Worm (Caenorhabditis elegans): ENCODE data around the gene Y51H4A.6.
"Not testable (repeated sequence)": the region's sequence is repeated elsewhere in the genome, so short reads cannot be mapped to it uniquely, and the experiment has no call there.

The Y51H4A.6 gene

ce11 chrIV:16503590-16504217 lies 29.8 kb upstream of the Y51H4A.6 start (continued):
- TF ChIP-seq nhr-27 (tag; optimal IDR thresholded peaks at IDR 0.05): no peak
- TF ChIP-seq ceh-27 (GFP tag; optimal IDR thresholded peaks at IDR 0.05): peak; percentile 36
- peak; percentile 77 for TF ChIP-seq madf-6 (GFP tag; IDR thresholded peaks at IDR 0.05)
- TF ChIP-seq Y67H2A.10 (GFP tag; conservative IDR thresholded peaks at IDR 0.05): peak; percentile 69
- TF ChIP-seq D2030.7 (GFP tag; IDR thresholded peaks at IDR 0.05): peak; percentile 86
- TF ChIP-seq T07F8.4 (tag; optimal IDR thresholded peaks at IDR 0.05): peak; percentile 55
- TF ChIP-seq mes-4 (tag; optimal IDR thresholded peaks at IDR 0.05): peak; percentile 86
- peak; percentile 83 for TF ChIP-seq rcor-1 (GFP tag; IDR thresholded peaks at IDR 0.05)
- TF ChIP-seq F57C9.4 (tag; optimal IDR thresholded peaks at IDR 0.05): no peak
- TF ChIP-seq C17E4.6 (GFP tag; IDR thresholded peaks at IDR 0.05): 0 out of 2 replicates have a peak, but pooled peaks have one; percentile 62
- 0 out of 2 replicates have a peak, but pooled peaks have one; percentile 38 for TF ChIP-seq sea-2 (GFP tag; IDR thresholded peaks at IDR 0.05)
- peak; percentile 28 for TF ChIP-seq F23B12.7 (tag; optimal IDR thresholded peaks at IDR 0.05; ENCODE audit: insufficient read depth)
- TF ChIP-seq mel-28 (tag; optimal IDR thresholded peaks at IDR 0.05; ENCODE audit: borderline replicate concordance): no peak
- no peak for TF ChIP-seq F33H1.4 (GFP tag; IDR thresholded peaks at IDR 0.05)
- TF ChIP-seq ztf-22 (GFP tag; optimal IDR thresholded peaks at IDR 0.05): peak; percentile 55
- no peak for TF ChIP-seq nhr-179 (tag; optimal IDR thresholded peaks at IDR 0.05)

ce11 chrIV:16505632-16506203 lies 27.7 kb upstream of the Y51H4A.6 start, which contains the start of gene zip-7:
zip-7 (minus strand) TSS chrIV:16505682.
- no peak for TF ChIP-seq Y53G8AR.9 (GFP tag; conservative IDR thresholded peaks at IDR 0.05)

- not testable (repeated sequence) for TF ChIP-seq mel-28 (tag; optimal IDR thresholded peaks at IDR 0.05; ENCODE audit: borderline replicate concordance); tlf-1 (GFP tag; optimal IDR thresholded peaks at IDR 0.05); akir-1 (GFP tag; optimal IDR thresholded peaks at IDR 0.05)
Measured at ce11 chrIV:16507132-16507531, 26.3 kb upstream of the Y51H4A.6 start, which contains the start of gene Y51H4A.935. Y51H4A.935 (minus strand) TSS chrIV:16507232.

ce11 chrIV:16525018-16525417 lies 8.4 kb upstream of the Y51H4A.6 start:
- no peak for TF ChIP-seq sdz-38 (tag; optimal IDR thresholded peaks at IDR 0.05)
- TF ChIP-seq nhr-80 (tag; optimal IDR thresholded peaks at IDR 0.05): peak; percentile 13
- TF ChIP-seq Y67H2A.10 (GFP tag; conservative IDR thresholded peaks at IDR 0.05): no peak
- no peak for TF ChIP-seq F33H1.4 (GFP tag; IDR thresholded peaks at IDR 0.05)
- 0 out of 2 replicates have a peak, but pooled peaks have one; percentile 36 for TF ChIP-seq attf-6 (GFP tag; IDR thresholded peaks at IDR 0.05)

- TF ChIP-seq ztf-6 (GFP tag; IDR thresholded peaks at IDR 0.05) (no peak), F10E7.11 (tag; optimal IDR thresholded peaks at IDR 0.05) (no peak), F33H1.4 (GFP tag; IDR thresholded peaks at IDR 0.05) (no peak), fkh-3 (tag; optimal IDR thresholded peaks at IDR 0.05) (no peak), snpc-4 (GFP tag; optimal IDR thresholded peaks at IDR 0.05) (no peak), snpc-4 (tag; optimal IDR thresholded peaks at IDR 0.05) (peak in 1 of 4 experiments; percentile 26)
Measured at ce11 chrIV:16526038-16526437, 7.4 kb upstream of the Y51H4A.6 start, which contains the start of gene Y51H4A.5. Y51H4A.5 (minus strand) TSS chrIV:16526138.

ce11 chrIV:16528375-16528774 lies 5.1 kb upstream of the Y51H4A.6 start, which contains the start of gene Y51H4A.937:
Y51H4A.937 (plus strand) TSS chrIV:16528675.
- TF ChIP-seq lsy-27 (tag; optimal IDR thresholded peaks at IDR 0.05; ENCODE audit: borderline replicate concordance, insufficient read depth): no peak
- TF ChIP-seq nfyb-1 (GFP tag; IDR thresholded peaks at IDR 0.05): no peak
- no peak for TF ChIP-seq rpc-1 (optimal IDR thresholded peaks at IDR 0.05)
- no peak for TF ChIP-seq rpc-1 (tag; optimal IDR thresholded peaks at IDR 0.05)
- no peak for TF ChIP-seq D2030.7 (GFP tag; IDR thresholded peaks at IDR 0.05)
- no peak for TF ChIP-seq T07F8.4 (tag; optimal IDR thresholded peaks at IDR 0.05)
- TF ChIP-seq sea-2 (GFP tag; IDR thresholded peaks at IDR 0.05): no peak
- TF ChIP-seq ztf-22 (GFP tag; optimal IDR thresholded peaks at IDR 0.05): no peak
- no peak for TF ChIP-seq rcor-1 (GFP tag; IDR thresholded peaks at IDR 0.05)
- TF ChIP-seq F23B12.7 (tag; optimal IDR thresholded peaks at IDR 0.05; ENCODE audit: insufficient read depth): no peak
- TF ChIP-seq ets-4 (GFP tag; optimal IDR thresholded peaks at IDR 0.05): no peak
- no peak for TF ChIP-seq xnd-1 (tag; optimal IDR thresholded peaks at IDR 0.05)
- TF ChIP-seq unc-130 (GFP tag; optimal IDR thresholded peaks at IDR 0.05): no peak
- TF ChIP-seq F49E8.2 (tag; optimal IDR thresholded peaks at IDR 0.05; ENCODE audit: insufficient read depth): no peak
- TF ChIP-seq rec-8 (tag; optimal IDR thresholded peaks at IDR 0.05): no peak
- no peak for TF ChIP-seq ceh-100 (GFP tag; IDR thresholded peaks at IDR 0.05)
- TF ChIP-seq F33H1.4 (GFP tag; IDR thresholded peaks at IDR 0.05): no peak
